Worm (Caenorhabditis elegans) whole organism, L1 larva: ENCODE data around the gene cutl-15.

ENCODE experiments used
- C04F5.9 ChIP-seq: sonication (generic microtip); optimal IDR thresholded peaks from 2 replicates; lab custom pipeline; 2016; ENCODE audit warnings: missing genetic modification characterization, missing compliant biosample characterization
- F16B12.6 ChIP-seq: fragments of 150-350 bp; optimal IDR thresholded peaks from 2 replicates; lab custom pipeline; 2014; ENCODE audit warnings: missing biosample characterization, missing genetic modification characterization
- Y116A8C.19 ChIP-seq: sonication (generic microtip); optimal IDR thresholded peaks from 2 replicates; lab custom pipeline; 2016; ENCODE audit warnings: missing compliant biosample characterization, missing genetic modification characterization, borderline replicate concordance
- alr-1 ChIP-seq: fragments of 200-800 bp; sonication (Bioruptor generic); optimal IDR thresholded peaks from 2 replicates; lab custom pipeline; 2018; ENCODE audit warnings: borderline replicate concordance, mild to moderate bottlenecking, missing genetic modification characterization, missing compliant biosample characterization
- aly-2 ChIP-seq: fragments of 150-350 bp; optimal IDR thresholded peaks from 2 replicates; lab custom pipeline; 2014; ENCODE audit warnings: missing biosample characterization, missing genetic modification characterization
- ama-1 ChIP-seq: fragments of 150-350 bp; optimal IDR thresholded peaks from 2 replicates; lab custom pipeline; 2014
- ceh-63 ChIP-seq: fragments of 200-800 bp; sonication (Bioruptor generic); optimal IDR thresholded peaks from 2 replicates; lab custom pipeline; 2018; ENCODE audit warnings: mild to moderate bottlenecking, missing genetic modification characterization, missing compliant biosample characterization
- ceh-90 ChIP-seq: sonication (generic microtip); optimal IDR thresholded peaks from 2 replicates; lab custom pipeline; 2016; ENCODE audit warnings: missing genetic modification characterization, missing compliant biosample characterization
- dpl-1 ChIP-seq, 3 experiments: fragments of 150-350 bp in 2 of 3; sonication (generic microtip) in 1 of 3; optimal IDR thresholded peaks; 2 replicates each; lab custom pipeline; 2014 to 2017; ENCODE audit warnings: missing biosample characterization in 3 of 3, missing genetic modification characterization in 3 of 3, missing genetic modification reagents in 3 of 3
- dsc-1 ChIP-seq: sonication (generic microtip); optimal IDR thresholded peaks from 2 replicates; lab custom pipeline; 2016; ENCODE audit warnings: mild to moderate bottlenecking, missing genetic modification characterization, missing compliant biosample characterization
- efl-1 ChIP-seq, 4 experiments: fragments of 150-350 bp; optimal IDR thresholded peaks in 3 of 4; peaks in 1 of 4; 1 replicate in 1 of 4; 2 replicates in 3 of 4; lab custom pipeline; 2014; ENCODE audit warnings: missing biosample characterization in 2 of 4, missing genetic modification characterization in 2 of 4, missing genetic modification reagents in 2 of 4
- efl-3 ChIP-seq: fragments of 200-800 bp; sonication (Bioruptor generic); optimal IDR thresholded peaks from 2 replicates; lab custom pipeline; 2018; ENCODE audit warnings: mild to moderate bottlenecking, missing genetic modification characterization, missing compliant biosample characterization
- egl-27 ChIP-seq, 2 experiments: fragments of 150-350 bp in 1 of 2; sonication (generic microtip); optimal IDR thresholded peaks; 3 replicates each; lab custom pipeline; 2017 to 2018; ENCODE audit warnings: missing biosample characterization in 2 of 2, missing genetic modification characterization in 2 of 2, missing genetic modification reagents in 2 of 2
- elt-3 ChIP-seq, 6 experiments: fragments of 150-350 bp in 1 of 6; sonication (generic microtip); optimal IDR thresholded peaks; 2 replicates each; lab custom pipeline; 2017 to 2018; ENCODE audit warnings: missing biosample characterization in 6 of 6, missing genetic modification characterization in 6 of 6, inconsistent platforms in 1 of 6
- fkh-10 ChIP-seq: sonication (generic microtip); optimal IDR thresholded peaks from 2 replicates; lab custom pipeline; 2017; ENCODE audit warnings: missing biosample characterization, missing genetic modification reagents, missing genetic modification characterization
- fkh-8 ChIP-seq: sonication (generic microtip); optimal IDR thresholded peaks from 2 replicates; lab custom pipeline; 2016; ENCODE audit warnings: mild to moderate bottlenecking, missing genetic modification characterization, missing compliant biosample characterization
- grh-1 ChIP-seq: fragments of 200-800 bp; sonication (Bioruptor generic); IDR thresholded peaks from 2 replicates; pipeline ENCODE4 v1.3.6; 2022; ENCODE audit warnings: missing genetic modification reagents, missing genetic modification characterization, missing compliant biosample characterization
- hlh-17 ChIP-seq: fragments of 200-800 bp; sonication (Bioruptor generic); optimal IDR thresholded peaks from 2 replicates; lab custom pipeline; 2018; ENCODE audit warnings: missing genetic modification characterization, mild to moderate bottlenecking, missing compliant biosample characterization, moderate library complexity, borderline replicate concordance
- irx-1 ChIP-seq: sonication (generic microtip); optimal IDR thresholded peaks from 2 replicates; lab custom pipeline; 2016; ENCODE audit warnings: missing genetic modification characterization, missing compliant biosample characterization
- isw-1 ChIP-seq: fragments of 200-800 bp; sonication (Bioruptor generic); IDR thresholded peaks from 2 replicates; pipeline ENCODE4 v1.3.6; 2022; ENCODE audit warnings: missing genetic modification characterization, missing compliant biosample characterization
- lin-13 ChIP-seq: fragments of 150-350 bp; optimal IDR thresholded peaks from 2 replicates; lab custom pipeline; 2014; ENCODE audit warnings: missing biosample characterization, missing genetic modification reagents, missing genetic modification characterization
- lin-14 ChIP-seq: fragments of 200-800 bp; sonication (Bioruptor generic); optimal IDR thresholded peaks from 2 replicates; lab custom pipeline; 2018; ENCODE audit warnings: mild to moderate bottlenecking, missing genetic modification characterization, moderate library complexity, missing compliant biosample characterization
- lin-35 ChIP-seq, 2 experiments: fragments of 150-350 bp; optimal IDR thresholded peaks; 2 replicates each; lab custom pipeline; 2014; ENCODE audit warnings: missing biosample characterization in 2 of 2, missing genetic modification characterization in 2 of 2, missing genetic modification reagents in 2 of 2
- lsy-2 ChIP-seq, 2 experiments: fragments of 150-350 bp; optimal IDR thresholded peaks; 2 replicates each; lab custom pipeline; 2014; ENCODE audit warnings: missing biosample characterization in 2 of 2, missing genetic modification characterization in 2 of 2
- mab-9 ChIP-seq: fragments of 200-800 bp; sonication (Bioruptor generic); IDR thresholded peaks from 2 replicates; pipeline ENCODE4 v1.3.6; 2022; ENCODE audit warnings: missing genetic modification reagents, missing genetic modification characterization, missing compliant biosample characterization
- mdl-1 ChIP-seq, 2 experiments: fragments of 150-350 bp; optimal IDR thresholded peaks; 2 replicates each; lab custom pipeline; 2014 to 2017; ENCODE audit warnings: missing biosample characterization in 2 of 2, missing genetic modification characterization in 2 of 2, inconsistent platforms in 1 of 2
- mef-2 ChIP-seq: fragments of 150-350 bp; optimal IDR thresholded peaks from 2 replicates; lab custom pipeline; 2014; ENCODE audit warnings: missing biosample characterization, missing genetic modification characterization
- mep-1 ChIP-seq: fragments of 150-350 bp; optimal IDR thresholded peaks from 2 replicates; lab custom pipeline; 2014; ENCODE audit warnings: missing biosample characterization, missing genetic modification characterization
- nhr-12 ChIP-seq: sonication (generic microtip); optimal IDR thresholded peaks from 2 replicates; lab custom pipeline; 2017; ENCODE audit warnings: missing biosample characterization, missing genetic modification characterization
- nhr-19 ChIP-seq: fragments of 200-800 bp; sonication (Bioruptor generic); conservative IDR thresholded peaks from 2 replicates; pipeline ENCODE4 v1.3.6; 2022; ENCODE audit warnings: missing genetic modification characterization, missing compliant biosample characterization
- nhr-20 ChIP-seq: sonication (generic microtip); optimal IDR thresholded peaks from 2 replicates; lab custom pipeline; 2016; ENCODE audit warnings: mild to moderate bottlenecking, missing genetic modification characterization, missing compliant biosample characterization
- nhr-237 ChIP-seq: fragments of 150-350 bp; optimal IDR thresholded peaks from 2 replicates; lab custom pipeline; 2014; ENCODE audit warnings: missing biosample characterization, missing genetic modification characterization
- nhr-28 ChIP-seq: fragments of 150-350 bp; optimal IDR thresholded peaks from 2 replicates; lab custom pipeline; 2014; ENCODE audit warnings: missing biosample characterization, missing genetic modification characterization
- nhr-71 ChIP-seq: sonication (generic microtip); optimal IDR thresholded peaks from 2 replicates; lab custom pipeline; 2016; ENCODE audit warnings: mild to moderate bottlenecking, missing genetic modification characterization, moderate library complexity, missing compliant biosample characterization
- nhr-77 ChIP-seq: fragments of 150-350 bp; optimal IDR thresholded peaks from 2 replicates; lab custom pipeline; 2014; ENCODE audit warnings: missing biosample characterization, missing genetic modification characterization
- nhr-85 ChIP-seq: sonication (generic microtip); peaks from one replicate; lab custom pipeline; 2016; ENCODE audit warnings: missing genetic modification characterization, inconsistent platforms, missing compliant biosample characterization
- nhr-90 ChIP-seq: sonication (generic microtip); optimal IDR thresholded peaks from 2 replicates; lab custom pipeline; 2016; ENCODE audit warnings: mild to moderate bottlenecking, missing genetic modification characterization, missing compliant biosample characterization; ENCODE audit not compliant: poor library complexity
- pax-3 ChIP-seq: fragments of 200-800 bp; sonication (Bioruptor generic); optimal IDR thresholded peaks from 2 replicates; lab custom pipeline; 2018; ENCODE audit warnings: mild to moderate bottlenecking, missing genetic modification characterization, moderate library complexity, missing compliant biosample characterization
- pqm-1 ChIP-seq: sonication (generic microtip); optimal IDR thresholded peaks from 3 replicates; lab custom pipeline; 2017; ENCODE audit warnings: missing biosample characterization, missing genetic modification characterization
- rnt-1 ChIP-seq: sonication (generic microtip); optimal IDR thresholded peaks from 2 replicates; lab custom pipeline; 2016; ENCODE audit warnings: mild to moderate bottlenecking, missing genetic modification characterization, moderate library complexity, missing compliant biosample characterization
- skn-1 ChIP-seq: fragments of 150-350 bp; optimal IDR thresholded peaks from 2 replicates; lab custom pipeline; 2014; ENCODE audit warnings: missing biosample characterization, missing genetic modification characterization
- snpc-4 ChIP-seq: fragments of 150-350 bp; optimal IDR thresholded peaks from 2 replicates; lab custom pipeline; 2014; ENCODE audit warnings: missing biosample characterization, missing genetic modification characterization
- snu-23 ChIP-seq: sonication (generic microtip); optimal IDR thresholded peaks from 2 replicates; lab custom pipeline; 2016; ENCODE audit warnings: missing genetic modification characterization, missing compliant biosample characterization
- sox-4 ChIP-seq: sonication (generic microtip); optimal IDR thresholded peaks from 2 replicates; lab custom pipeline; 2016; ENCODE audit warnings: missing genetic modification characterization, missing compliant biosample characterization
- tbx-2 ChIP-seq: sonication (generic microtip); optimal IDR thresholded peaks from 2 replicates; lab custom pipeline; 2016; ENCODE audit warnings: missing genetic modification characterization, missing compliant biosample characterization
- tlp-1 ChIP-seq: fragments of 150-350 bp; optimal IDR thresholded peaks from 2 replicates; lab custom pipeline; 2014; ENCODE audit warnings: missing biosample characterization, missing genetic modification characterization
- unc-130 ChIP-seq: fragments of 150-350 bp; optimal IDR thresholded peaks from 2 replicates; lab custom pipeline; 2017; ENCODE audit warnings: missing biosample characterization, missing genetic modification characterization, inconsistent platforms
- unc-62 ChIP-seq: fragments of 150-350 bp; optimal IDR thresholded peaks from 2 replicates; lab custom pipeline; 2014; ENCODE audit warnings: missing biosample characterization, missing genetic modification reagents, missing genetic modification characterization
- unc-86 ChIP-seq: sonication (generic microtip); optimal IDR thresholded peaks from 2 replicates; lab custom pipeline; 2016; ENCODE audit warnings: missing genetic modification characterization, missing compliant biosample characterization
- ztf-11 ChIP-seq, 2 experiments: sonication (generic microtip); optimal IDR thresholded peaks; 2 replicates each; lab custom pipeline; 2016 to 2017; ENCODE audit warnings: missing genetic modification characterization in 2 of 2, missing biosample characterization in 1 of 2, missing compliant biosample characterization in 1 of 2

Gene cutl-15

DNA sequence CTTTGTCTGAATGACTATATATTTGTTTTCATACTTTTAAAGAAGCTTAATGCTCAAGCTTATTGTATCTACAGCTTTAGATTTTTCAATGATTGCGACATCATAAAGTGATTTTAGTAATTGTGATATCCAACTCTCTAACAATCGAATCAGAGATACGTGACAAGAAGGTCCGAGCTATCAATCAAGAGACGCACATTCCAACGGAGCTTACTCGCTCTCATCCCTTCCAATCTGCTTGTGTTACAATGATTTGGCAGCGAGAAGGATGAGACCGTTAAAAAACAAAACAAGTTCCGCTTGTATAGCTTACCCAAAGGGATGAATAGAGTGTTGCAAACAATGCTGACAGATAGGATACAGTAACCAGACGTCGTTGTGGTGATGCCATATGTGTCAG, 14.0 kb upstream of the cutl-15 start:
- TF ChIP-seq elt-3 (tag; optimal IDR thresholded peaks at IDR 0.05; lab: Kevin White, UChicago): no peak
- TF ChIP-seq alr-1 (tag; lab: Kevin White, UChicago): no peak
- no peak for TF ChIP-seq lin-35 (GFP tag; optimal IDR thresholded peaks at IDR 0.05; lab: Kevin White, UChicago)
- no peak for TF ChIP-seq snu-23 (GFP tag; lab: Kevin White, UChicago)
- TF ChIP-seq pax-3 (tag; lab: Kevin White, UChicago): no peak
- no peak for TF ChIP-seq hlh-17 (GFP tag; lab: Kevin White, UChicago)
- TF ChIP-seq ama-1 (lab: Kevin White, UChicago): peak; percentile 9
- no peak for TF ChIP-seq grh-1
- no peak for TF ChIP-seq nhr-28
- TF ChIP-seq nhr-90 (tag; lab: Kevin White, UChicago): no peak
- TF ChIP-seq nhr-12 (tag; lab: Kevin White, UChicago): no peak
- no peak for TF ChIP-seq C04F5.9 (tag; lab: Kevin White, UChicago)
- no peak for TF ChIP-seq ceh-90
- TF ChIP-seq nhr-71 (tag; lab: Kevin White, UChicago): peak; percentile 15
- TF ChIP-seq fkh-10 (GFP tag; lab: Kevin White, UChicago): no peak
- no peak for TF ChIP-seq pqm-1 (tag; lab: Kevin White, UChicago)
- no peak for TF ChIP-seq unc-86
- TF ChIP-seq mef-2: no peak
- no peak for TF ChIP-seq ceh-63
- no peak for TF ChIP-seq F16B12.6
- TF ChIP-seq nhr-85 (tag; lab: Kevin White, UChicago): no peak
- TF ChIP-seq nhr-19 (GFP tag; lab: Robert Waterston, UW): no peak
- TF ChIP-seq egl-27 (tag; optimal IDR thresholded peaks at IDR 0.05; lab: Kevin White, UChicago): no peak
- peak; percentile 42 for TF ChIP-seq unc-130 (tag; lab: Kevin White, UChicago)
- TF ChIP-seq isw-1 (GFP tag; lab: Robert Waterston, UW): no peak
- TF ChIP-seq tlp-1 (tag; lab: Kevin White, UChicago): no peak
- TF ChIP-seq rnt-1: peak; percentile 62
- TF ChIP-seq mep-1: no peak
- TF ChIP-seq mab-9 (GFP tag; lab: Robert Waterston, UW): no peak
- no peak for TF ChIP-seq aly-2
- no peak for TF ChIP-seq skn-1 (tag; lab: Kevin White, UChicago)
- TF ChIP-seq unc-62 (GFP tag; lab: Kevin White, UChicago): no peak
- TF ChIP-seq snpc-4 (tag; lab: Kevin White, UChicago): no peak
- no peak for TF ChIP-seq fkh-8 (tag; lab: Kevin White, UChicago)
- TF ChIP-seq efl-1 (optimal IDR thresholded peaks at IDR 0.05; lab: Kevin White, UChicago): no peak
- TF ChIP-seq efl-1 (GFP tag; optimal IDR thresholded peaks at IDR 0.05 in 1 of 2; lab: Kevin White, UChicago): peak in 1 of 2 experiments; percentile 65
- TF ChIP-seq lin-14 (GFP tag; lab: Kevin White, UChicago): peak; percentile 42
- TF ChIP-seq efl-3 (GFP tag; lab: Kevin White, UChicago): no peak
- no peak for TF ChIP-seq Y116A8C.19 (tag; lab: Kevin White, UChicago)

DNA sequence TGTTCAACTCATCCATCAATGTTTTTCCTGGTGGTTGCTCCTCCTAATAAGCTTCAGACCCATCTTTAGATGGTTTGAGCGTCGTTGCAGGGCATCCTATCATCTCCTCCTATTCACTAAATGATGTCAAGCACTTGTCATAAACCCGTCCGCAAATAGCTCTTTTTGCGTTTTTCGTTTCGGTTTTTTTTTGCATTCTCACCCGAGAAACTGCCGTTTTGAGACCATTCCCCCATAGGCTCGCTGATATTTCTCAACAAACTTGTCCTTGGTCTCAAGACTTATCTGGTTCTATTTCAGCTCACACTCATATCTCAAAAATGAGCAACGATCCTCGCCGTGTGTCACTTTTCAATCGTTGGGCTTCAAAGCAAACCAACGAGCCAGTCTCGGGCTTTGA, 12.9 kb upstream of the cutl-15 start, which contains the start of gene cal-2:
Gene cal-2 (plus strand): TSS at position 301 of the 400 bp plus-strand sequence.
- TF ChIP-seq nhr-237 (tag; lab: Kevin White, UChicago) (no peak), nhr-77 (tag; lab: Kevin White, UChicago) (no peak), nhr-71 (tag; lab: Kevin White, UChicago) (no peak), dsc-1 (tag; lab: Kevin White, UChicago) (peak; percentile 1)

DNA sequence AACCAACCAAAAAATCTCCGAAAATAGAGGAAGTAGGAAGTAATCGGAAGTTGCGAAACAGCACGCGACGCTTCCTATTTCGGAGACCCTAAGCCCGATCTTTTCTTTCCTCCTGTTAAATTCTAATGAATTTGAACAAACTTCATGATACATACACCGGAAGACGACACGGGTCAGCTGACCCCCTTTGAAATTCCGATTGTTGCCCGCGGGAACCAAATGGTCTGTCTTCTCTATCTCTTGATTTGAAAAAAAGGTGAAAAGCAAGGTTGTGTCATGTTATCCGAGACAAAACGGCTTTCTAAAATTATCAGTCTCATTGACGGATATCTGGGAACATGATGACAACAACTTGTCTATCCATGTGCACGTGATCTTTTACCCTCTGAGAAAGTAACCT, 11.6 kb upstream of the cutl-15 start:
- TF ChIP-seq tbx-2 (tag; lab: Kevin White, UChicago) (peak; percentile 35), nhr-77 (tag; lab: Kevin White, UChicago) (no peak), irx-1 (no peak), efl-1 (optimal IDR thresholded peaks at IDR 0.05; lab: Kevin White, UChicago) (peak in 1 of 2 experiments; percentile 32), efl-1 (GFP tag; optimal IDR thresholded peaks at IDR 0.05 in 1 of 2; lab: Kevin White, UChicago) (no peak), dpl-1 (GFP tag; optimal IDR thresholded peaks at IDR 0.05; lab: Kevin White, UChicago) (peak in 1 of 3 experiments; percentile 14), mdl-1 (tag; optimal IDR thresholded peaks at IDR 0.05; lab: Kevin White, UChicago) (peak in 1 of 2 experiments; percentile 63), lsy-2 (tag; optimal IDR thresholded peaks at IDR 0.05; lab: Kevin White, UChicago) (peak; percentile 33 to 71), lin-13 (peak; percentile 15), sox-4 (tag; lab: Kevin White, UChicago) (no peak), snu-23 (GFP tag; lab: Kevin White, UChicago) (peak; percentile 55), fkh-8 (tag; lab: Kevin White, UChicago) (no peak), unc-130 (tag; lab: Kevin White, UChicago) (peak; percentile 92), nhr-71 (tag; lab: Kevin White, UChicago) (peak; percentile 89), nhr-20 (tag; lab: Kevin White, UChicago) (peak; percentile 53), lin-14 (GFP tag; lab: Kevin White, UChicago) (peak; percentile 77), ztf-11 (tag; optimal IDR thresholded peaks at IDR 0.05; lab: Kevin White, UChicago) (no peak), rnt-1 (peak; percentile 74)
